Fruit fly (Drosophila melanogaster) whole organism, adult: ENCODE measurements around the gene CG3588.

ENCODE experiments used
- CG11617 ChIP-seq: fragments of 200-800 bp; sonication (Bioruptor generic); optimal IDR thresholded peaks from 2 replicates; lab custom pipeline; 2017; ENCODE audit warnings: mild to moderate bottlenecking, missing biosample characterization, missing genetic modification reagents, missing genetic modification characterization
- CG12768 ChIP-seq: fragments of 200-800 bp; sonication (Bioruptor generic); optimal IDR thresholded peaks from 2 replicates; lab custom pipeline; 2017; ENCODE audit warnings: missing biosample characterization, missing genetic modification characterization, mild to moderate bottlenecking, moderate library complexity, missing genetic modification reagents
- CG14711 ChIP-seq: fragments of 200-800 bp; sonication (Bioruptor generic); optimal IDR thresholded peaks from 2 replicates; lab custom pipeline; 2018; ENCODE audit warnings: missing biosample characterization, mild to moderate bottlenecking, missing genetic modification characterization, moderate library complexity
- CG1620 ChIP-seq: fragments of 200-800 bp; sonication (Bioruptor generic); optimal IDR thresholded peaks from 2 replicates; lab custom pipeline; 2016; ENCODE audit warnings: missing biosample characterization, missing genetic modification characterization
- CG33017 ChIP-seq: fragments of 200-800 bp; sonication (Bioruptor generic); optimal IDR thresholded peaks from 2 replicates; lab custom pipeline; 2018; ENCODE audit warnings: missing biosample characterization, mild to moderate bottlenecking, missing genetic modification characterization, moderate library complexity
- CG7101 ChIP-seq: fragments of 200-800 bp; sonication (Bioruptor generic); optimal IDR thresholded peaks from 2 replicates; lab custom pipeline; 2018; ENCODE audit warnings: missing biosample characterization, mild to moderate bottlenecking, missing genetic modification characterization, moderate library complexity
- Clk ChIP-seq: fragments of 200-800 bp; sonication (Bioruptor generic); optimal IDR thresholded peaks from 2 replicates; lab custom pipeline; 2017; ENCODE audit warnings: missing biosample characterization, missing genetic modification characterization
- Mnt ChIP-seq: fragments of 200-800 bp; sonication (Bioruptor generic); optimal IDR thresholded peaks from 2 replicates; lab custom pipeline; 2016; ENCODE audit warnings: missing biosample characterization, mild to moderate bottlenecking, missing genetic modification characterization
- bab1 ChIP-seq: fragments of 200-800 bp; sonication (Bioruptor generic); optimal IDR thresholded peaks from 3 replicates; lab custom pipeline; 2019; ENCODE audit warnings: missing biosample characterization, mild to moderate bottlenecking, missing genetic modification characterization, moderate library complexity
- kay ChIP-seq: fragments of 200-800 bp; sonication (Bioruptor generic); peaks from one replicate; lab custom pipeline; 2016; ENCODE audit warnings: missing biosample characterization, missing genetic modification characterization, borderline replicate concordance
- ovo ChIP-seq: fragments of 200-800 bp; sonication (Bioruptor generic); optimal IDR thresholded peaks from 2 replicates; lab custom pipeline; 2016; ENCODE audit warnings: missing biosample characterization, missing genetic modification characterization
- tj ChIP-seq: fragments of 200-800 bp; sonication (Bioruptor generic); optimal IDR thresholded peaks from 3 replicates; lab custom pipeline; 2017; ENCODE audit warnings: missing biosample characterization, mild to moderate bottlenecking, missing genetic modification characterization, moderate library complexity
- toe ChIP-seq: fragments of 200-800 bp; sonication (Bioruptor generic); optimal IDR thresholded peaks from 2 replicates; lab custom pipeline; 2016; ENCODE audit warnings: missing biosample characterization, missing genetic modification characterization

DNA sequence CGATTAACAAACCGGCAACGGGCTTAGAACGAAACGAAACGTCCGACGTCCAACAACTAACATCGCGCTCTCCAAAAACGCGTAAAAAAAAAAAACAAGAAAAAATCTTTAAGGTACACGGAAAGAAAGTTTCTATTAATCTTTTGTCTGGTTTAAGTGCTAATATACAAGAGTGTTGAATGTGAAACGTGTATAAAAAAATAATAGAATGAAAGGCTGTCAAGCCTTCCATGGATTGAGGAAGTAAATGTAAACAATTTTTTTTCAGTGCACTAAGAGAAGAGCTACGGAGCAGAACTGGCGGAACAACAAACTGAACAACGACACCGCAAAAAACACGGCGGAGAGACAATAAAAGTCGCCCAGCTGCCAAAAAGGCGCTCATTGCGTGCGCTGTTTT lies at the start of gene CG3588:
- TF ChIP-seq toe (GFP tag; lab: Kevin White, UChicago): no peak
- TF ChIP-seq tj: no peak
- TF ChIP-seq CG1620 (GFP tag; lab: Kevin White, UChicago): no peak
- TF ChIP-seq kay (GFP tag; lab: Kevin White, UChicago): no peak
- no peak for TF ChIP-seq ovo (GFP tag; lab: Kevin White, UChicago)
- TF ChIP-seq CG12768 (GFP tag; lab: Kevin White, UChicago): no peak
- TF ChIP-seq CG7101: no peak
- TF ChIP-seq Clk: no peak
- no peak for TF ChIP-seq bab1
- no peak for TF ChIP-seq CG11617 (GFP tag; lab: Kevin White, UChicago)
- TF ChIP-seq CG14711: no peak
- no peak for TF ChIP-seq CG33017 (tag; lab: Kevin White, UChicago)
- no peak for TF ChIP-seq Mnt (GFP tag; lab: Kevin White, UChicago)
